Worm (Caenorhabditis elegans) whole organism, young adult: Measurements from ENCODE around the gene F01F1.3.
A peak's percentile ranks its signal among the peaks of the same experiment; 100 is the strongest.

Experiments used
- B0019.2 ChIP-seq: fragments of 200-800 bp; sonication (Bioruptor generic); conservative IDR thresholded peaks from 2 replicates; pipeline ENCODE4 v1.3.6; 2022; ENCODE audit warnings: missing genetic modification reagents, missing genetic modification characterization, missing compliant biosample characterization
- C17E4.6 ChIP-seq: fragments of 200-800 bp; sonication (Bioruptor generic); IDR thresholded peaks from 2 replicates; pipeline ENCODE4 v1.3.6; 2022; ENCODE audit warnings: missing genetic modification reagents, missing genetic modification characterization, missing compliant biosample characterization
- D2030.7 ChIP-seq: fragments of 200-800 bp; sonication (Bioruptor generic); IDR thresholded peaks from 2 replicates; pipeline ENCODE4 v1.3.6; 2022; ENCODE audit warnings: missing genetic modification reagents, missing genetic modification characterization, missing compliant biosample characterization
- F10E7.11 ChIP-seq: sonication (generic microtip); optimal IDR thresholded peaks from 2 replicates; lab custom pipeline; 2017; ENCODE audit warnings: mild to moderate bottlenecking, missing genetic modification characterization, moderate library complexity, missing compliant biosample characterization
- F22D6.2 ChIP-seq: sonication (generic microtip); optimal IDR thresholded peaks from 2 replicates; lab custom pipeline; 2016; ENCODE audit warnings: mild to moderate bottlenecking, missing genetic modification characterization, missing compliant biosample characterization
- F33H1.4 ChIP-seq: fragments of 200-800 bp; sonication (Bioruptor generic); IDR thresholded peaks from 2 replicates; pipeline ENCODE4 v1.3.6; 2022; ENCODE audit warnings: missing genetic modification reagents, missing genetic modification characterization, missing compliant biosample characterization
- F37B4.10 ChIP-seq: fragments of 200-800 bp; sonication (Bioruptor generic); IDR thresholded peaks from 2 replicates; pipeline ENCODE4 v1.3.6; 2022; ENCODE audit warnings: missing genetic modification characterization, missing compliant biosample characterization
- F39B2.1 ChIP-seq: fragments of 200-800 bp; sonication (Bioruptor generic); IDR thresholded peaks from 2 replicates; pipeline ENCODE4 v1.3.6; 2022; ENCODE audit warnings: missing genetic modification reagents, missing genetic modification characterization, missing compliant biosample characterization
- F57C9.4 ChIP-seq: sonication (generic microtip); optimal IDR thresholded peaks from 2 replicates; lab custom pipeline; 2017; ENCODE audit warnings: mild to moderate bottlenecking, missing genetic modification characterization, missing compliant biosample characterization
- Y53F4B.3 ChIP-seq: fragments of 200-800 bp; sonication (Bioruptor generic); IDR thresholded peaks from 2 replicates; pipeline ENCODE4 v1.3.6; 2022; ENCODE audit warnings: missing genetic modification reagents, missing genetic modification characterization, missing compliant biosample characterization
- Y56A3A.18 ChIP-seq: fragments of 200-800 bp; sonication (Bioruptor generic); IDR thresholded peaks from 2 replicates; pipeline ENCODE4 v1.3.6; 2022; ENCODE audit warnings: missing genetic modification reagents, missing genetic modification characterization, missing compliant biosample characterization
- Y79H2A.3 ChIP-seq: fragments of 200-800 bp; sonication (Bioruptor generic); conservative IDR thresholded peaks from 2 replicates; pipeline ENCODE4 v1.3.6; 2022; ENCODE audit warnings: missing genetic modification reagents, missing genetic modification characterization, missing compliant biosample characterization
- ZK185.1 ChIP-seq: sonication (generic microtip); optimal IDR thresholded peaks from 2 replicates; lab custom pipeline; 2016; ENCODE audit warnings: mild to moderate bottlenecking, missing genetic modification characterization, missing compliant biosample characterization; ENCODE audit not compliant: poor library complexity, severe bottlenecking
- akir-1 ChIP-seq: fragments of 200-800 bp; sonication (Bioruptor generic); optimal IDR thresholded peaks from 2 replicates; lab custom pipeline; 2018; ENCODE audit warnings: mild to moderate bottlenecking, missing genetic modification characterization, moderate library complexity, missing compliant biosample characterization
- ama-1 ChIP-seq, 3 experiments: fragments of 150-350 bp in 1 of 3; sonication (generic microtip) in 2 of 3; optimal IDR thresholded peaks; 2 replicates each; lab custom pipeline; 2014 to 2018; ENCODE audit warnings: missing biosample characterization in 2 of 3, missing genetic modification characterization in 2 of 3, missing genetic modification reagents in 2 of 3
- attf-5 ChIP-seq: fragments of 200-800 bp; sonication (Bioruptor generic); optimal IDR thresholded peaks from 2 replicates; lab custom pipeline; 2018; ENCODE audit warnings: mild to moderate bottlenecking, missing genetic modification characterization, missing compliant biosample characterization
- cebp-1 ChIP-seq, 2 experiments: fragments of 200-800 bp in 1 of 2; sonication (Bioruptor generic) in 1 of 2; sonication (generic microtip) in 1 of 2; IDR thresholded peaks in 1 of 2; optimal IDR thresholded peaks in 1 of 2; 2 replicates each; pipeline versions ENCODE4 v1.3.6 to Lab custom; 2017 to 2022; ENCODE audit warnings: missing compliant biosample characterization in 2 of 2, missing genetic modification characterization in 2 of 2, mild to moderate bottlenecking in 1 of 2, missing genetic modification reagents in 1 of 2, moderate library complexity in 1 of 2
- ceh-58 ChIP-seq: fragments of 200-800 bp; sonication (Bioruptor generic); IDR thresholded peaks from 2 replicates; pipeline ENCODE4 v1.3.6; 2022; ENCODE audit warnings: missing genetic modification characterization, missing compliant biosample characterization
- efl-1 ChIP-seq: fragments of 150-350 bp; optimal IDR thresholded peaks from 2 replicates; lab custom pipeline; 2014; ENCODE audit warnings: missing biosample characterization, missing genetic modification reagents, missing genetic modification characterization
- ekl-4 ChIP-seq: fragments of 200-800 bp; sonication (Bioruptor generic); IDR thresholded peaks from 2 replicates; pipeline ENCODE4 v1.3.6; 2022; ENCODE audit warnings: missing genetic modification reagents, missing genetic modification characterization, missing compliant biosample characterization
- hmg-1.2 ChIP-seq: fragments of 200-800 bp; sonication (Bioruptor generic); IDR thresholded peaks from 2 replicates; pipeline ENCODE4 v1.3.6; 2022; ENCODE audit warnings: missing genetic modification reagents, missing genetic modification characterization, missing compliant biosample characterization
- lin-26 ChIP-seq: fragments of 200-800 bp; sonication (Bioruptor generic); IDR thresholded peaks from 2 replicates; pipeline ENCODE4 v1.3.6; 2022; ENCODE audit warnings: missing genetic modification reagents, missing genetic modification characterization, missing compliant biosample characterization
- lin-54 ChIP-seq: fragments of 200-800 bp; sonication (Bioruptor generic); optimal IDR thresholded peaks from 2 replicates; lab custom pipeline; 2018; ENCODE audit warnings: mild to moderate bottlenecking, missing genetic modification characterization, missing compliant biosample characterization
- mes-4 ChIP-seq: sonication (generic microtip); optimal IDR thresholded peaks from 2 replicates; lab custom pipeline; 2016; ENCODE audit warnings: missing genotype, missing genetic modification characterization, missing compliant biosample characterization
- nfya-2 ChIP-seq: fragments of 200-800 bp; sonication (Bioruptor generic); IDR thresholded peaks from 2 replicates; pipeline ENCODE4 v1.3.6; 2022; ENCODE audit warnings: missing genetic modification reagents, missing genetic modification characterization, missing compliant biosample characterization
- nfyb-1 ChIP-seq: fragments of 200-800 bp; sonication (Bioruptor generic); IDR thresholded peaks from 2 replicates; pipeline ENCODE4 v1.3.6; 2022; ENCODE audit warnings: missing genetic modification reagents, missing genetic modification characterization, missing compliant biosample characterization
- nhr-120 ChIP-seq: fragments of 200-800 bp; sonication (Bioruptor generic); IDR thresholded peaks from 2 replicates; pipeline ENCODE4 v1.3.6; 2022; ENCODE audit warnings: missing genetic modification characterization, missing compliant biosample characterization
- nhr-80 ChIP-seq: sonication (generic microtip); optimal IDR thresholded peaks from 2 replicates; lab custom pipeline; 2016; ENCODE audit warnings: missing genetic modification characterization, missing compliant biosample characterization
- nhr-90 ChIP-seq: sonication (generic microtip); optimal IDR thresholded peaks from 2 replicates; lab custom pipeline; 2016; ENCODE audit warnings: missing genotype, mild to moderate bottlenecking, missing genetic modification characterization, missing compliant biosample characterization
- rpc-1 ChIP-seq, 2 experiments: fragments of 150-350 bp in 1 of 2; sonication (generic microtip) in 1 of 2; optimal IDR thresholded peaks; 2 replicates each; lab custom pipeline; 2014 to 2018; ENCODE audit warnings: missing biosample characterization in 1 of 2, missing genetic modification characterization in 1 of 2, missing genetic modification reagents in 1 of 2, missing genotype in 1 of 2
- snpc-3.4 ChIP-seq: sonication (generic microtip); optimal IDR thresholded peaks from 2 replicates; lab custom pipeline; 2017; ENCODE audit warnings: missing genetic modification characterization, mild to moderate bottlenecking, missing compliant biosample characterization, antibody characterized with exemption, moderate library complexity, missing genotype, missing genetic modification reagents
- sptf-2 ChIP-seq: fragments of 200-800 bp; sonication (Bioruptor generic); optimal IDR thresholded peaks from 2 replicates; lab custom pipeline; 2018; ENCODE audit warnings: mild to moderate bottlenecking, missing genetic modification characterization, missing compliant biosample characterization
- tlf-1 ChIP-seq: fragments of 200-800 bp; sonication (Bioruptor generic); optimal IDR thresholded peaks from 2 replicates; lab custom pipeline; 2018; ENCODE audit warnings: mild to moderate bottlenecking, missing genetic modification characterization, missing compliant biosample characterization
- unc-62 ChIP-seq: fragments of 150-350 bp; optimal IDR thresholded peaks from 2 replicates; lab custom pipeline; 2014; ENCODE audit warnings: missing biosample characterization, missing genetic modification reagents, missing genetic modification characterization
- ztf-22 ChIP-seq: fragments of 200-800 bp; sonication (Bioruptor generic); optimal IDR thresholded peaks from 2 replicates; lab custom pipeline; 2018; ENCODE audit warnings: mild to moderate bottlenecking, missing genetic modification characterization, moderate library complexity, missing compliant biosample characterization
- ztf-28 ChIP-seq: fragments of 200-800 bp; sonication (Bioruptor generic); IDR thresholded peaks from 2 replicates; pipeline ENCODE4 v1.3.6; 2022; ENCODE audit warnings: missing genetic modification reagents, missing genetic modification characterization, missing compliant biosample characterization

Gene F01F1.3

DNA sequence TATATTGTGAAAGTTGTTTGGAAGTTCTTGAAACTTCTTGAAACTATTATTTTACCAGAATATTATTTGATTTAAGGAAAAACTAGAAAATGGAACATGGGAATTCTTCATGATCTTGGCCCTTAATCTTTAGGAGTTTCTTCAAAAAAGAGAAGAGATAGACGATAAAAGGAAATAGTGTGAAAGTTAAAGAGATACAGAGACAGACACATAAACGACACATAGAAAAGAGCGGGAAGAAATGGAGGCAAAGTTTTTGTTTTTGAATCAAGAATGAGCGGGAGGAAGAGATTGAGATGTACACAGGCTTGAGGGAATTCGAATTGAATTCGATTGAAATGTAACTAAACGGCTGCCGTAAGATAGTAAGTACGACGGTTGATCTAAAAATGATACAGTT lies 25.7 kb downstream of the F01F1.3 start:
- peak; percentile 30 for TF ChIP-seq efl-1 (GFP tag; lab: Kevin White, UChicago)
- TF ChIP-seq ama-1 (optimal IDR thresholded peaks at IDR 0.05; lab: Kevin White, UChicago) = no peak
- no peak for TF ChIP-seq ama-1 (GFP tag; optimal IDR thresholded peaks at IDR 0.05; lab: Kevin White, UChicago)

ce11 chrIII:5898631-5899030 lies 26.9 kb downstream of the F01F1.3 start:
- TF ChIP-seq Y79H2A.3 (GFP tag; lab: Robert Waterston, UW) (no peak), F57C9.4 (no peak)

DNA sequence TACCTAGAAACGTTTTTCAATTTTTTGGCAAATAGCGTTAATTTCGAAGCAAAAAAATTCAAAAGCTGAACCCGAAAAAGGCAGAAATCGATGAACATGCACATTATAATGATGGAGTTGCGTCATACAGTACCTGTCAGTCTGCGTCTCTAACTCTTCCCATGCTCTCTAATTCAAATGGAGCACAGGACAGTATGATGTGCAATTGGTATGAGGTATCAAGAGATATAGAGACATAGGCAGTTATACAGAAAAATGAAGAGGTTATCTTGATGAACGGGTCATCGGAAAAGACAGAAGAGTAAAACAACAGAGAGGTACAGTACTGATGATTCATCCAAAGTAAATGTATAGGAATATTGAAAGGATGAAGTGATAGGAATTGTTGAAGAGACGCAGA lies 29.0 kb downstream of the F01F1.3 start:
- no peak for TF ChIP-seq tlf-1 (GFP tag; lab: Kevin White, UChicago)
- TF ChIP-seq nhr-80 (tag; lab: Kevin White, UChicago) = peak; percentile 28
- no peak for TF ChIP-seq ekl-4 (GFP tag; lab: Robert Waterston, UW)
- TF ChIP-seq hmg-1.2 (GFP tag; lab: Robert Waterston, UW) = peak; percentile 61; the same call in 1 of the 2 replicates
- TF ChIP-seq, all 124 proteins: peak for 2

DNA sequence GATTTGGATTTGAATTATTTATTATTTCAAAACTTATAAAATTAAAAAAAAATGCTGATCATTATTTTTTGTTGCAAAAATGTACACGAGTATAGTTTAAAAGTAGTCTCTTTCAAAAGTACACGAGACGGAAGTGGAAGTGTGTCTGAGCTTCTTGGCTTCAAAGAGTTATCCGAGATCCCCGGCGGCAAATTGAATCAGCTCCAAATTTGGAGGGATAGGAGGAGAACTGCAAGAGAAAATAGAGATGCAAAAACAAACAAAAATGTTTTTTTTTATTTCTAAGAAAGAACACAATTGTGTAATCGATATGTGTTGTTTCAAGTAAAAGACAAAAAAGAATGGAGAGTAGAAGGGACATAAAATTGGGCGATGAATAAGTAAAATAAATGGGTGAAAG lies 30.8 kb downstream of the F01F1.3 start:
- TF ChIP-seq ceh-58 (GFP tag; lab: Robert Waterston, UW) (no peak), lin-26 (GFP tag; lab: Robert Waterston, UW) (no peak), ekl-4 (GFP tag; lab: Robert Waterston, UW) (no peak), ztf-22 (GFP tag; lab: Kevin White, UChicago) (no peak), Y53F4B.3 (GFP tag; lab: Robert Waterston, UW) (no peak), Y56A3A.18 (GFP tag; lab: Robert Waterston, UW) (no peak), snpc-3.4 (tag; lab: Kevin White, UChicago) (no peak), F10E7.11 (tag; lab: Kevin White, UChicago) (no peak), unc-62 (GFP tag; lab: Kevin White, UChicago) (no peak)
- TF ChIP-seq, all 124 proteins: peak for 0

DNA sequence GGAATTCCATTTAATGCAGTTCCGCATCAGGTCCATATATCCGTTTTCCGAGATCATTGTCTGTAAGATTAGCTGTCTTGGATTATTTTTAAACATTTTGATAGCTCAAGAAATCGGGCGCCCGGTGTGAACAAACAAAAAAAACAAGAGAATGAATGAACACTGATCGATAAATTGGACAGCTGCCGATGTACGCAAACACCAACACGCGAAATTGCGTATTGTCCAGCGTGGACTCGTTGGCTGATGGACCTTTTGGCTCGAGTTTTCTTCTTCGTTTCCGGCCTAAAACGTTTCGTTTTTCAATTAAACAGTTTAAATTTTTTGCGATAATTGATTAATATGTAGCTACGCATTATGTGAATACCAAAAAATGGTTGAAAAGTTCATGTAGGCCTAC lies 34.3 kb downstream of the F01F1.3 start, which contains the start of gene dpff-1:
TSS of gene dpff-1 (minus strand) at position 288 of the 400 bp plus-strand sequence.
- TF ChIP-seq F37B4.10 (GFP tag; lab: Robert Waterston, UW) (no peak), B0019.2 (GFP tag; lab: Robert Waterston, UW) (no peak), C17E4.6 (GFP tag; lab: Robert Waterston, UW) (no peak), nhr-120 (GFP tag; lab: Robert Waterston, UW) (no peak), F33H1.4 (GFP tag; lab: Robert Waterston, UW) (peak; percentile 19; the same call in 1 of the 2 replicates), akir-1 (no peak), hmg-1.2 (GFP tag; lab: Robert Waterston, UW) (peak; percentile 19; the same call in 1 of the 2 replicates), ztf-28 (GFP tag; lab: Robert Waterston, UW) (no peak), ZK185.1 (no peak), rpc-1 (optimal IDR thresholded peaks at IDR 0.05; lab: Kevin White, UChicago) (no peak), rpc-1 (tag; optimal IDR thresholded peaks at IDR 0.05; lab: Kevin White, UChicago) (no peak), attf-5 (GFP tag; lab: Kevin White, UChicago) (no peak), sptf-2 (GFP tag; lab: Kevin White, UChicago) (no peak), Y56A3A.18 (GFP tag; lab: Robert Waterston, UW) (no peak), D2030.7 (GFP tag; lab: Robert Waterston, UW) (no peak), lin-54 (GFP tag; lab: Kevin White, UChicago) (no peak), F39B2.1 (GFP tag; lab: Robert Waterston, UW) (no peak), nfya-2 (no peak), F22D6.2 (tag; lab: Kevin White, UChicago) (no peak), ceh-58 (GFP tag; lab: Robert Waterston, UW) (no peak), cebp-1 (GFP tag; IDR thresholded peaks at IDR 0.05; lab: Robert Waterston, UW) (no peak), cebp-1 (tag; optimal IDR thresholded peaks at IDR 0.05; lab: Kevin White, UChicago) (no peak), nfyb-1 (GFP tag; lab: Robert Waterston, UW) (0 out of 2 replicates have a peak, but pooled peaks have one; percentile 27), nhr-90 (tag; lab: Kevin White, UChicago) (no peak), mes-4 (tag; lab: Kevin White, UChicago) (no peak)
